Worm (Caenorhabditis elegans) whole organism, early embryonic: Measurements from ENCODE around the gene C04F6.7.

Experiments
- B0310.2 ChIP-seq: sonication (generic microtip); optimal IDR thresholded peaks from 2 replicates; lab custom pipeline; 2016; ENCODE audit warnings: mild to moderate bottlenecking, missing genetic modification characterization, missing compliant biosample characterization
- F13C5.2 ChIP-seq: sonication (generic microtip); optimal IDR thresholded peaks from 2 replicates; lab custom pipeline; 2017; ENCODE audit warnings: mild to moderate bottlenecking, missing genetic modification characterization, inconsistent platforms, missing compliant biosample characterization
- aly-1 ChIP-seq: sonication (generic microtip); optimal IDR thresholded peaks from 2 replicates; lab custom pipeline; 2016; ENCODE audit warnings: missing genetic modification characterization, missing compliant biosample characterization
- ama-1 ChIP-seq: fragments of 150-350 bp; optimal IDR thresholded peaks from 2 replicates; lab custom pipeline; 2014
- ceh-13 ChIP-seq: fragments of 200-800 bp; sonication (Bioruptor generic); optimal IDR thresholded peaks from 2 replicates; lab custom pipeline; 2018; ENCODE audit warnings: mild to moderate bottlenecking, missing genetic modification characterization, missing compliant biosample characterization
- ceh-36 ChIP-seq: sonication (generic microtip); optimal IDR thresholded peaks from 2 replicates; lab custom pipeline; 2016; ENCODE audit warnings: missing genetic modification characterization, inconsistent platforms, missing compliant biosample characterization
- ets-7 ChIP-seq: sonication (generic microtip); optimal IDR thresholded peaks from 2 replicates; lab custom pipeline; 2016; ENCODE audit warnings: missing genotype, missing genetic modification characterization, missing compliant biosample characterization
- flt-1 ChIP-seq: fragments of 200-800 bp; sonication (Bioruptor generic); IDR thresholded peaks from 2 replicates; pipeline ENCODE4 v1.3.6; 2022; ENCODE audit warnings: missing genetic modification characterization, missing compliant biosample characterization
- hmbx-1 ChIP-seq: sonication (generic microtip); optimal IDR thresholded peaks from 2 replicates; lab custom pipeline; 2016; ENCODE audit warnings: mild to moderate bottlenecking, missing genetic modification characterization, missing compliant biosample characterization
- hmg-4 ChIP-seq: fragments of 200-800 bp; sonication (Bioruptor generic); optimal IDR thresholded peaks from 2 replicates; lab custom pipeline; 2018; ENCODE audit warnings: mild to moderate bottlenecking, missing genetic modification characterization, missing compliant biosample characterization
- hnd-1 ChIP-seq: sonication (generic microtip); optimal IDR thresholded peaks from 2 replicates; lab custom pipeline; 2016; ENCODE audit warnings: missing genetic modification characterization, missing compliant biosample characterization
- pes-1 ChIP-seq: fragments of 200-800 bp; sonication (Bioruptor generic); IDR thresholded peaks from 2 replicates; pipeline ENCODE4 v1.3.6; 2022; ENCODE audit warnings: missing genetic modification reagents, missing genetic modification characterization, missing compliant biosample characterization
- scrt-1 ChIP-seq: fragments of 200-800 bp; sonication (Bioruptor generic); IDR thresholded peaks from 2 replicates; pipeline ENCODE4 v1.3.6; 2022; ENCODE audit warnings: missing genetic modification characterization, missing compliant biosample characterization
- sea-1 ChIP-seq: fragments of 200-800 bp; sonication (Bioruptor generic); conservative IDR thresholded peaks from 2 replicates; pipeline ENCODE4 v1.3.6; 2022; ENCODE audit warnings: missing genetic modification characterization, missing compliant biosample characterization
- tbx-11 ChIP-seq: fragments of 200-800 bp; sonication (Bioruptor generic); IDR thresholded peaks from 2 replicates; pipeline ENCODE4 v1.3.6; 2022; ENCODE audit warnings: missing genetic modification characterization, missing compliant biosample characterization
- tbx-37 ChIP-seq: fragments of 200-800 bp; sonication (Bioruptor generic); conservative IDR thresholded peaks from 2 replicates; pipeline ENCODE4 v1.3.6; 2022; ENCODE audit warnings: missing genetic modification reagents, missing genetic modification characterization, missing compliant biosample characterization
- tra-4 ChIP-seq: sonication (generic microtip); optimal IDR thresholded peaks from 2 replicates; lab custom pipeline; 2017; ENCODE audit warnings: missing genetic modification characterization, missing compliant biosample characterization

Gene C04F6.7

DNA sequence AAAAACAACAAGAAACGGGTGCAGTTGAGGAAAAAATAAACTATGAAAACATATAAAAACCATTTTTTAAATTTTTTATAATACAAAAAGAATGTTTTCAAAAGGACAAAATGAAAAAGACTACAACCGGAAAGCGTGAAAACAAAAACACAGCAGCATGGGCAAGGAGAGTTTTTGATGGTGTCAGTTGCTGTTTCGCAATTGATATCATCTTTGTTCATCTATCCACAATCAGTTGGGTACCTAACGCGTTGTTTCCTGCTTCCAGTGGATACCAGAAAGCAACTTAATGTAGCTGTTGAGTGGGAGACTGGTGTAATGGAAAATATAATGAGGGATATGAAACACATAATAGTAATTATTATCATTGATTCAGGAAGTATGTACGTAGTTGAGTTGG lies 20.8 kb upstream of the C04F6.7 start:
- TF ChIP-seq hmg-4: no peak
- TF ChIP-seq ama-1 (lab: Kevin White, UChicago): no peak
- no peak for TF ChIP-seq flt-1
- TF ChIP-seq tbx-37 (GFP tag; lab: Robert Waterston, UW): no peak
- no peak for TF ChIP-seq F13C5.2 (tag; lab: Kevin White, UChicago)
- no peak for TF ChIP-seq ets-7 (tag; lab: Kevin White, UChicago)
- no peak for TF ChIP-seq scrt-1 (GFP tag; lab: Robert Waterston, UW)
- no peak for TF ChIP-seq tra-4
- TF ChIP-seq ceh-36 (tag; lab: Kevin White, UChicago): no peak
- no peak for TF ChIP-seq tbx-11 (GFP tag; lab: Robert Waterston, UW)
- no peak for TF ChIP-seq aly-1 (tag; lab: Kevin White, UChicago)
- TF ChIP-seq ceh-13 (GFP tag; lab: Kevin White, UChicago): no peak
- TF ChIP-seq pes-1 (GFP tag; lab: Robert Waterston, UW): no peak
- TF ChIP-seq hmbx-1 (tag; lab: Kevin White, UChicago): no peak
- no peak for TF ChIP-seq sea-1

DNA sequence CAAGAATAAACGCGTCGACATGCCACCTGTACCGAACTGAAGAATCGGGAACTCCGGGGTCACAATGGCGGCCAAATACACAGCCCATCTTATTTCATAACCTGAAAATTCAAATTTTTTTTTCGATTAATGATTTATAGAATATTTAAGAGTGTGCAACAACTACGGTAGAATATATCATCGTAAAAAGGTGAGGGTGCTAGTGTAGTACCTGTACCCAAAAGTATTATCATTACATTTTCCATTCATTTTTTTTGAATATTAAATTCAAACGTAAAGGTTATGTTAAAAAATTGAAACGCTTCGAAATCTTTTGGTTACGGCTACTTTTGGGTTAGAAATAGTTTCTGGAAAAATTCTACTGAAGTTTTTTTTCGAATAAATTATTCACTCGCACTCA lies 11.0 kb upstream of the C04F6.7 start, which contains the start of gene ZK813.4:
Gene ZK813.4 (minus strand): TSS at position 101 of the 400 bp plus-strand sequence.
- TF ChIP-seq hmbx-1 (tag; lab: Kevin White, UChicago) (no peak), ama-1 (lab: Kevin White, UChicago) (no peak), aly-1 (tag; lab: Kevin White, UChicago) (no peak), F13C5.2 (tag; lab: Kevin White, UChicago) (no peak), hnd-1 (no peak), scrt-1 (GFP tag; lab: Robert Waterston, UW) (no peak), ceh-13 (GFP tag; lab: Kevin White, UChicago) (no peak), B0310.2 (tag; lab: Kevin White, UChicago) (no peak), ets-7 (tag; lab: Kevin White, UChicago) (no peak), hmg-4 (no peak), tbx-37 (GFP tag; lab: Robert Waterston, UW) (no peak), tra-4 (no peak), ceh-36 (tag; lab: Kevin White, UChicago) (no peak), sea-1 (no peak), pes-1 (GFP tag; lab: Robert Waterston, UW) (no peak), tbx-11 (GFP tag; lab: Robert Waterston, UW) (no peak), flt-1 (no peak)

DNA sequence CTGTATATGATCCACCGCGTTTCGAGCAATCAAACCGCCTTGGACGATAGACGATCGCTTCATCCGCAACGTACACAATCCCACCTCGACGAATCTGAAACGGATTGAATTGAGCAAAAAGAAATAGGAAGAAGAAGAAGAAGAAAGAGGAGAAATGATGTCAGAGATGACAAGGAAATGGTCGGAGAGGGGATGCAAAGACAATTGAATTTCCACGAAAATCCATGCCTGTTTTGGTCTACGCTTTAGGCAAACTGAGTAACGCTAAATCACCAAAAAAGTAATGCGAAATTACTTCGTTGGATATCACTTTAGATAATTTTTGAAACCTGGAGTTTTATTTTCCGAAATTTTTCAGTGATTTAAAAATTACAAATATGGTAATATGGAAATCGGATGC lies 10.1 kb upstream of the C04F6.7 start:
- TF ChIP-seq ceh-36 (tag; lab: Kevin White, UChicago) (no peak), ceh-13 (GFP tag; lab: Kevin White, UChicago) (no peak), flt-1 (no peak), tbx-11 (GFP tag; lab: Robert Waterston, UW) (no peak), tra-4 (no peak), pes-1 (GFP tag; lab: Robert Waterston, UW) (no peak), aly-1 (tag; lab: Kevin White, UChicago) (no peak)

DNA sequence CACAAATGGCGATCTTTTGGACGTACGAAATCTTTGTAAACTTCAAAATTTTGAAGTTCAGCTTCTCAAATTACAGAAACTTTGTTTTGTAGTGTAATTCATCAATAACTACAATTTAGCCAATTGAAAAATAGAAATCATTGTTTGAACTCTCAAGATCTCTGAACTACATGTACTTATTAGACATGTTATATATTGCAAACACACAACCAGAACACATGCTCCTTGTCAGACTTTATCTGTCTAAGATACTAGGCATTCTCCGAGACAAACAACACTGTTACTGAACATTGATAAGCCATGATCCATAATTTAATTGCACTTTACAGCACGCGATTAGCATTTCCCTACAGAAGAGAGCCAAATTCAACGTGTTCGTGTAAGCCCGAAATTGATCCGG lies 5.5 kb upstream of the C04F6.7 start, which contains the start of gene ZK813.6:
Gene ZK813.6 (plus strand): TSS at position 301 of the 400 bp plus-strand sequence.
- no peak for TF ChIP-seq hmg-4
- TF ChIP-seq tbx-11 (GFP tag; lab: Robert Waterston, UW): no peak

DNA sequence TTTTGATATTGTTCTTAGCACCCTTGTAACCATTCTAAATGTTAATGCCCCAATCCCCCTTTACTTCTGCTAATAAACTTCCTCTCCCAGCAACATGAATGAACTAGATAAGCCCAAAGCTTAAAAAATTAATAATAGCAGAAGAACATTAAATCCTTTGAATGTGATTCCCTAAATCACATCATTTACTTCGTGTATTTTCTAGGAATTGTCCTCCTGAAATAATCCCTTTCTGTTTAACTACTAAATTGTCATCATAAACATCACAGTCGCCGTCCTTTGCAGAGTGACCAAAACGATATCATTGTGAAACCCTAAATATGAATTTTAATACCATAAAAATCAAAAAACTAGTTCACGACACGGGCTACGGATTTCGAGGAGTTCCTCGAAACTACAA lies 2.9 kb downstream of the C04F6.7 start:
- TF ChIP-seq tbx-37 (GFP tag; lab: Robert Waterston, UW): no peak
- no peak for TF ChIP-seq aly-1 (tag; lab: Kevin White, UChicago)
- no peak for TF ChIP-seq ceh-36 (tag; lab: Kevin White, UChicago)
- no peak for TF ChIP-seq ets-7 (tag; lab: Kevin White, UChicago)
- TF ChIP-seq F13C5.2 (tag; lab: Kevin White, UChicago): no peak
- no peak for TF ChIP-seq tra-4
- no peak for TF ChIP-seq hnd-1
- no peak for TF ChIP-seq sea-1
- TF ChIP-seq hmg-4: no peak
- no peak for TF ChIP-seq scrt-1 (GFP tag; lab: Robert Waterston, UW)
- TF ChIP-seq ama-1 (lab: Kevin White, UChicago): no peak

DNA sequence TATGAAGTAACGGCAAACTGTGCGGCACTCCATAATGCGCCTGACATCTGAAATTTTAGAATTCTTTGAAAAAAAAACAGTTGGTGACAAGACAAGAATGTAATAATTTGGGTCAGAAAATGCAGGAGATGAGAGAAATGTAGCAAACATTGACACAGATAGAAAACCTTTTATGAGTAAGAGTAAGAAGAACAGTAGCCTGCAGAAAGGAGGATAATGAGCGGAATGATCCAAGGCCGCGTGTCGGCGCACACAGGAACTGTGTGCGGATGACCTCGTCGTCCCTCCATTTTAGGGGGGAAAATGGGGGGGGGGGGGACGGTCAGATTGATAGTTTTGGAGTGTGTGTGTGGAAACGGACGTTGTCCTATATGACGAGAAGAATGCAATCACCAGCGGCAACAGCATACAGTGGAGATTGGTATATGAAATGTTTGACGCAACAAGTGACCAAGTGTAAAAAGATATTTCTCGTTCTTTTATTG lies 4.3 kb downstream of the C04F6.7 start, which contains the start of gene dhs-27:
Gene dhs-27 (minus strand): TSS at position 51 of the 485 bp plus-strand sequence.
- peak; percentile 1 for TF ChIP-seq hmg-4
- no peak for TF ChIP-seq tbx-11 (GFP tag; lab: Robert Waterston, UW)

DNA sequence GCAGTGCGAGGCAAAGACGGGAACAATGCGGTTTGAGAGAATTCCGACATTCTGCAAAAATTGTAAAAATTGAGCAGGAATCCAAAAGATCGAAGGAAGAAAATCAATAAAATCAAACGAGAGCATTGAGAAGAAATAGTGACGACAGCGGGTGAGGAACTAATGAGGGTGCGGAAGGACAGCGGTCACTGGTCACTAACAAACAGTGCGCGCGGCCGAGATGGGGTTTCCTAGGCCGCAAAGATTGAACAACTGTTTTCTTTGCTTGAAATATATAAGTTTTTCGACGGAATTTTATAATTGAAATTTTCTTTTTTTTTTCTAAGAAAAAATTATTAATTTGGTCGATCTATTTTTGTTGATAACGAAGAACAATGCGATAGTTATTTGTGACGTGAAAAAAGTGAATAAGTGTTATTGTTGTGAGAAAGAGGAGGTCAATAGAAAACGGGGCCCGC lies 7.4 kb downstream of the C04F6.7 start, which contains the start of gene unc-78:
Gene unc-78 (minus strand): TSS at position 51 of the 458 bp plus-strand sequence.
- TF ChIP-seq aly-1 (tag; lab: Kevin White, UChicago): peak; percentile 3
- no peak for TF ChIP-seq flt-1

DNA sequence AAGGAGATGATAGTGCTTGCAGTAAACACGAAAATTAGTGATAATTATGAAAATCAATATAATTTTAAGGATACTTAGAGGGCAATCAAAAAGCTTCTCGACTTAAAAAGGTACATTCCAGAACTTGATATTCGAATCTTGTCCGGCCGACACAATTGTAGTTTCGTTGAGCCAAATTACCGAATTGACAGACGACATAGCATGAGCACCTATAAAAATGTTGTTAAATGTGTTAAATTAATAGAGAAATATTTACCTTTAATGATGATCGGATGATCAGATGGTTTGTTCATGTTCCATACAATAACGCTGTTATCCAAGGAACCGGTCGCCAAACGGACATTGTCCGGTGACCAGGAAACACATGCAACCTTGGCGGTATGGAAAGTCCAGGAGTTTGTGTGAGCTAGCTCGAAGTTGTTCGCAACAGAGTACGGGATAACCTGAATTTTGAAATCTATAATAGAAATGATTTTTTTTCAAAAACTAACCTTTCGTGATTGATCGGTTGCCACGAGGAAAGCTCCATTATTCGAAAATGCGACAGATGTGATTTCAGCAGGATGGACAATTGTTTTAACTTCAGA lies 10.2 kb downstream of the C04F6.7 start:
- TF ChIP-seq ama-1 (lab: Kevin White, UChicago) (no peak), ceh-13 (GFP tag; lab: Kevin White, UChicago) (no peak), tbx-37 (GFP tag; lab: Robert Waterston, UW) (no peak), scrt-1 (GFP tag; lab: Robert Waterston, UW) (no peak), aly-1 (tag; lab: Kevin White, UChicago) (no peak), hnd-1 (no peak), B0310.2 (tag; lab: Kevin White, UChicago) (no peak), ets-7 (tag; lab: Kevin White, UChicago) (no peak), hmg-4 (no peak), ceh-36 (tag; lab: Kevin White, UChicago) (no peak)
